Fruit fly (Drosophila melanogaster) whole organism, embryonic: Measurements from ENCODE around the gene CG3662.
A peak's percentile ranks its signal among the peaks of the same experiment; 100 is the strongest.

ENCODE experiments used
- CG10209 ChIP-seq: fragments of 200-800 bp; sonication (Bioruptor generic); optimal IDR thresholded peaks from 3 replicates; lab custom pipeline; 2017; ENCODE audit warnings: missing biosample characterization, mild to moderate bottlenecking, missing genetic modification characterization, missing genetic modification reagents
- CG1024 ChIP-seq: fragments of 200-800 bp; sonication (Bioruptor generic); IDR thresholded peaks from 2 replicates; pipeline ENCODE4 v1.3.6; 2022; ENCODE audit warnings: missing biosample characterization, missing genetic modification characterization
- CG11085 ChIP-seq: fragments of 200-800 bp; sonication (Bioruptor generic); IDR thresholded peaks from 2 replicates; pipeline ENCODE4 v1.3.6; 2022; ENCODE audit warnings: missing biosample characterization, missing genetic modification characterization
- CG11398 ChIP-seq: fragments of 200-800 bp; sonication (Bioruptor generic); optimal IDR thresholded peaks from 2 replicates; lab custom pipeline; 2016; ENCODE audit warnings: missing biosample characterization, missing genetic modification characterization
- CG11504 ChIP-seq: fragments of 200-800 bp; sonication (Bioruptor generic); optimal IDR thresholded peaks from 3 replicates; lab custom pipeline; 2019; ENCODE audit warnings: missing biosample characterization, mild to moderate bottlenecking, missing genetic modification characterization, moderate library complexity
- CG11560 ChIP-seq: fragments of 200-800 bp; sonication (Bioruptor generic); IDR thresholded peaks from 3 replicates; pipeline ENCODE4 v1.3.6; 2022; ENCODE audit warnings: missing biosample characterization, missing genetic modification characterization
- CG12391 ChIP-seq: fragments of 200-800 bp; sonication (Bioruptor generic); optimal IDR thresholded peaks from 3 replicates; lab custom pipeline; 2018; ENCODE audit warnings: missing biosample characterization, mild to moderate bottlenecking, missing genetic modification characterization, moderate library complexity
- CG16815 ChIP-seq: fragments of 200-800 bp; sonication (Bioruptor generic); optimal IDR thresholded peaks from 3 replicates; lab custom pipeline; 2017; ENCODE audit warnings: missing biosample characterization, mild to moderate bottlenecking, missing genetic modification characterization
- CG17802 ChIP-seq: fragments of 200-800 bp; sonication (Bioruptor generic); optimal IDR thresholded peaks from 2 replicates; lab custom pipeline; 2018; ENCODE audit warnings: missing biosample characterization, mild to moderate bottlenecking, missing genetic modification characterization, moderate library complexity
- CG2202 ChIP-seq: fragments of 200-800 bp; sonication (Bioruptor generic); optimal IDR thresholded peaks from 2 replicates; lab custom pipeline; 2018; ENCODE audit warnings: missing biosample characterization, mild to moderate bottlenecking, missing genetic modification characterization
- CG30020 ChIP-seq: fragments of 200-800 bp; optimal IDR thresholded peaks from 2 replicates; lab custom pipeline; 2019; ENCODE audit warnings: missing biosample characterization, mild to moderate bottlenecking, missing genetic modification characterization, moderate library complexity
- CG31441 ChIP-seq: fragments of 200-800 bp; sonication (Bioruptor generic); IDR thresholded peaks from 2 replicates; pipeline ENCODE4 v1.3.6; 2022; ENCODE audit warnings: missing biosample characterization, missing genetic modification characterization
- CG6791 ChIP-seq: fragments of 200-800 bp; sonication (Bioruptor generic); IDR thresholded peaks from 3 replicates; pipeline ENCODE4 v1.3.6; 2022; ENCODE audit warnings: missing biosample characterization, missing genetic modification characterization; ENCODE audit not compliant: partially characterized antibody
- CG9215 ChIP-seq: fragments of 200-800 bp; sonication (Bioruptor generic); IDR thresholded peaks from 2 replicates; pipeline ENCODE4 v1.3.6; 2022; ENCODE audit warnings: missing biosample characterization, missing genetic modification characterization
- CG9437 ChIP-seq: fragments of 200-800 bp; sonication (Bioruptor generic); optimal IDR thresholded peaks from 2 replicates; lab custom pipeline; 2018; ENCODE audit warnings: missing biosample characterization, mild to moderate bottlenecking, missing genetic modification characterization
- Dp ChIP-seq: fragments of 200-800 bp; sonication (Bioruptor generic); optimal IDR thresholded peaks from 2 replicates; lab custom pipeline; 2018; ENCODE audit warnings: missing biosample characterization, mild to moderate bottlenecking, missing genetic modification characterization, moderate library complexity
- Ets65A ChIP-seq: fragments of 200-800 bp; sonication (Bioruptor generic); peaks from one replicate; lab custom pipeline; 2016; ENCODE audit warnings: missing biosample characterization, missing genetic modification characterization
- Hey ChIP-seq: fragments of 200-800 bp; sonication (Bioruptor generic); optimal IDR thresholded peaks from 3 replicates; lab custom pipeline; 2018; ENCODE audit warnings: missing biosample characterization, mild to moderate bottlenecking, missing genetic modification characterization
- Kr ChIP-seq: fragments of 200-800 bp; sonication (Bioruptor generic); optimal IDR thresholded peaks from 2 replicates; lab custom pipeline; 2017; ENCODE audit warnings: missing biosample characterization, mild to moderate bottlenecking, missing genetic modification characterization
- Lhr ChIP-seq: fragments of 200-800 bp; sonication (Bioruptor generic); optimal IDR thresholded peaks from 3 replicates; lab custom pipeline; 2017; ENCODE audit warnings: mild to moderate bottlenecking, missing biosample characterization, missing genetic modification reagents, missing genetic modification characterization
- Lpt ChIP-seq: fragments of >200 bp; optimal IDR thresholded peaks from 2 replicates; lab custom pipeline; 2018; ENCODE audit warnings: missing biosample characterization, missing genetic modification characterization
- Mes4 ChIP-seq: fragments of 200-800 bp; sonication (Bioruptor generic); optimal IDR thresholded peaks from 2 replicates; lab custom pipeline; 2016; ENCODE audit warnings: missing biosample characterization, missing genetic modification characterization
- Neu2 ChIP-seq: fragments of 200-800 bp; sonication (Bioruptor generic); optimal IDR thresholded peaks from 3 replicates; lab custom pipeline; 2016; ENCODE audit warnings: missing biosample characterization, missing genetic modification characterization, borderline replicate concordance
- NfI ChIP-seq: fragments of 200-800 bp; sonication (Bioruptor generic); optimal IDR thresholded peaks from 3 replicates; lab custom pipeline; 2018; ENCODE audit warnings: missing biosample characterization, mild to moderate bottlenecking, missing genetic modification characterization, moderate library complexity
- Oli ChIP-seq: fragments of 200-800 bp; sonication (Bioruptor generic); optimal IDR thresholded peaks from 2 replicates; lab custom pipeline; 2018; ENCODE audit warnings: missing biosample characterization, mild to moderate bottlenecking, missing genetic modification characterization, moderate library complexity
- Ravus ChIP-seq: fragments of 200-800 bp; sonication (Bioruptor generic); IDR thresholded peaks from 2 replicates; pipeline ENCODE4 v1.3.6; 2022; ENCODE audit warnings: missing biosample characterization, missing genetic modification characterization
- Six4 ChIP-seq: fragments of 200-800 bp; sonication (Bioruptor generic); optimal IDR thresholded peaks from 2 replicates; lab custom pipeline; 2016; ENCODE audit warnings: missing biosample characterization, missing genetic modification characterization
- Spps ChIP-seq: fragments of 200-800 bp; sonication (Bioruptor generic); optimal IDR thresholded peaks from 2 replicates; lab custom pipeline; 2018; ENCODE audit warnings: missing biosample characterization, mild to moderate bottlenecking, missing genetic modification characterization
- Tbp ChIP-seq: fragments of >200 bp; optimal IDR thresholded peaks from 2 replicates; lab custom pipeline; 2018; ENCODE audit warnings: missing biosample characterization, missing genetic modification characterization
- bcd ChIP-seq: fragments of 200-800 bp; sonication (Bioruptor generic); optimal IDR thresholded peaks from 2 replicates; lab custom pipeline; 2017; ENCODE audit warnings: missing biosample characterization, mild to moderate bottlenecking, missing genetic modification characterization
- bowl ChIP-seq: fragments of 200-800 bp; sonication (Bioruptor generic); IDR thresholded peaks from 2 replicates; pipeline ENCODE4 v1.3.6; 2022; ENCODE audit warnings: missing biosample characterization, missing genetic modification characterization
- btn ChIP-seq: fragments of 200-800 bp; sonication (Bioruptor generic); optimal IDR thresholded peaks from 2 replicates; lab custom pipeline; 2016; ENCODE audit warnings: missing biosample characterization, missing genetic modification characterization
- cato ChIP-seq: fragments of 200-800 bp; sonication (Bioruptor generic); optimal IDR thresholded peaks from 2 replicates; lab custom pipeline; 2016; ENCODE audit warnings: missing biosample characterization, missing genetic modification characterization, borderline replicate concordance
- chinmo ChIP-seq: fragments of 200-800 bp; sonication (Bioruptor generic); IDR thresholded peaks from 4 replicates; pipeline ENCODE4 v1.3.6; 2022; ENCODE audit warnings: missing biosample characterization, missing genetic modification characterization; ENCODE audit not compliant: partially characterized antibody
- ftz-f1 ChIP-seq: fragments of 200-800 bp; sonication (Bioruptor generic); optimal IDR thresholded peaks from 2 replicates; lab custom pipeline; 2016; ENCODE audit warnings: missing biosample characterization, missing genetic modification characterization
- gcm ChIP-seq: fragments of 200-800 bp; sonication (Bioruptor generic); optimal IDR thresholded peaks from 2 replicates; lab custom pipeline; 2019; ENCODE audit warnings: missing biosample characterization, mild to moderate bottlenecking, missing genetic modification characterization, moderate library complexity
- hb ChIP-seq: fragments of 200-800 bp; sonication (Bioruptor generic); IDR thresholded peaks from 3 replicates; pipeline ENCODE4 v1.3.6; 2022; ENCODE audit warnings: missing biosample characterization, missing genetic modification characterization; ENCODE audit not compliant: partially characterized antibody
- jigr1 ChIP-seq: fragments of 200-800 bp; sonication (Bioruptor generic); IDR thresholded peaks from 3 replicates; pipeline ENCODE4 v1.3.6; 2022; ENCODE audit warnings: missing biosample characterization, missing genetic modification characterization
- mam ChIP-seq: fragments of 200-800 bp; sonication (Bioruptor generic); optimal IDR thresholded peaks from 3 replicates; lab custom pipeline; 2016; ENCODE audit warnings: missing biosample characterization, missing genetic modification characterization
- org-1 ChIP-seq: fragments of 200-800 bp; sonication (Bioruptor generic); optimal IDR thresholded peaks from 2 replicates; lab custom pipeline; 2017; ENCODE audit warnings: missing biosample characterization, missing genetic modification characterization
- otp ChIP-seq: fragments of 200-800 bp; sonication (Bioruptor generic); IDR thresholded peaks from 3 replicates; pipeline ENCODE4, ENCODE4 v1.3.6; 2022; ENCODE audit warnings: missing biosample characterization, missing genetic modification characterization
- pfk ChIP-seq: fragments of 200-800 bp; sonication (Bioruptor generic); optimal IDR thresholded peaks from 2 replicates; lab custom pipeline; 2018; ENCODE audit warnings: missing biosample characterization, mild to moderate bottlenecking, missing genetic modification characterization, moderate library complexity
- phol ChIP-seq: fragments of 200-800 bp; sonication (Bioruptor generic); optimal IDR thresholded peaks from 3 replicates; lab custom pipeline; 2018; ENCODE audit warnings: missing biosample characterization, mild to moderate bottlenecking, missing genetic modification characterization, moderate library complexity
- pzg ChIP-seq: fragments of 200-800 bp; sonication (Bioruptor generic); optimal IDR thresholded peaks from 3 replicates; lab custom pipeline; 2018; ENCODE audit warnings: missing biosample characterization, mild to moderate bottlenecking, missing genetic modification characterization, moderate library complexity
- schlank ChIP-seq: fragments of 200-800 bp; sonication (Bioruptor generic); optimal IDR thresholded peaks from 2 replicates; lab custom pipeline; 2018; ENCODE audit warnings: missing biosample characterization, mild to moderate bottlenecking, missing genetic modification characterization
- sd ChIP-seq: fragments of 200-800 bp; sonication (Bioruptor generic); optimal IDR thresholded peaks from 3 replicates; lab custom pipeline; 2018; ENCODE audit warnings: missing biosample characterization, mild to moderate bottlenecking, missing genetic modification characterization, moderate library complexity
- slp2 ChIP-seq: fragments of 200-800 bp; sonication (Bioruptor generic); optimal IDR thresholded peaks from 2 replicates; lab custom pipeline; 2016; ENCODE audit warnings: missing biosample characterization, missing genetic modification characterization
- stc ChIP-seq: fragments of 200-800 bp; sonication (Bioruptor generic); IDR thresholded peaks from 2 replicates; pipeline ENCODE4 v1.3.6; 2022; ENCODE audit warnings: missing biosample characterization, missing genetic modification characterization
- vnd ChIP-seq: fragments of 200-800 bp; sonication (Bioruptor generic); IDR thresholded peaks from 3 replicates; pipeline ENCODE4 v1.3.6; 2022; ENCODE audit warnings: missing biosample characterization, missing genetic modification characterization; ENCODE audit not compliant: partially characterized antibody
- wor ChIP-seq: fragments of 200-800 bp; sonication (Bioruptor generic); IDR thresholded peaks from 2 replicates; pipeline ENCODE4 v1.3.6; 2022; ENCODE audit warnings: missing biosample characterization, missing genetic modification characterization

The CG3662 gene

dm6 chr2L:852647-853111 lies 31.6 kb downstream of the CG3662 start, which contains the start of the genes CG4291 and kraken (continued):
- TF ChIP-seq hb (GFP tag; lab: Robert Waterston, UW) (no peak), Mes4 (GFP tag; lab: Kevin White, UChicago) (no peak), jigr1 (GFP tag; lab: Robert Waterston, UW) (no peak), pfk (GFP tag; lab: Kevin White, UChicago) (peak; percentile 25), Kr (GFP tag; lab: Kevin White, UChicago) (no peak), vnd (GFP tag; lab: Robert Waterston, UW) (no peak), chinmo (GFP tag; lab: Robert Waterston, UW) (no peak), CG10209 (GFP tag; lab: Kevin White, UChicago) (peak; percentile 30), NfI (GFP tag; lab: Kevin White, UChicago) (peak; percentile 70), otp (no peak), CG6791 (GFP tag; lab: Robert Waterston, UW) (peak; percentile 56; the same call in 1 of the 3 replicates), Ravus (GFP tag; lab: Robert Waterston, UW) (no peak), gcm (GFP tag; lab: Kevin White, UChicago) (no peak), slp2 (GFP tag; lab: Kevin White, UChicago) (no peak), pzg (peak; percentile 90), CG9215 (GFP tag; lab: Robert Waterston, UW) (peak; percentile 37; the same call in 1 of the 2 replicates), CG1024 (GFP tag; lab: Robert Waterston, UW) (0 out of 2 replicates have a peak, but pooled peaks have one; percentile 2), CG11504 (tag; lab: Kevin White, UChicago) (peak; percentile 50), CG11085 (peak; percentile 31; the same call in 1 of the 2 replicates), Neu2 (GFP tag; lab: Kevin White, UChicago) (no peak), bowl (GFP tag; lab: Robert Waterston, UW) (no peak), Hey (tag; lab: Kevin White, UChicago) (no peak), CG11398 (GFP tag; lab: Kevin White, UChicago) (no peak), CG31441 (GFP tag; lab: Robert Waterston, UW) (peak; percentile 49; the same call in 1 of the 2 replicates), CG12391 (tag; lab: Kevin White, UChicago) (peak; percentile 46), org-1 (GFP tag; lab: Kevin White, UChicago) (peak; percentile 20), Spps (tag; lab: Kevin White, UChicago) (no peak), CG9437 (peak; percentile 11), Six4 (GFP tag; lab: Kevin White, UChicago) (no peak), ftz-f1 (GFP tag; lab: Kevin White, UChicago) (peak; percentile 57), Lhr (GFP tag; lab: Kevin White, UChicago) (peak; percentile 23), Oli (tag; lab: Kevin White, UChicago) (no peak), phol (tag; lab: Kevin White, UChicago) (peak; percentile 52), CG2202 (tag; lab: Kevin White, UChicago) (no peak), schlank (tag; lab: Kevin White, UChicago) (peak; percentile 26), Lpt (GFP tag; lab: Kevin White, UChicago) (no peak), CG16815 (GFP tag; lab: Kevin White, UChicago) (no peak), Dp (GFP tag; lab: Kevin White, UChicago) (peak; percentile 33), wor (GFP tag; lab: Robert Waterston, UW) (no peak), CG17802 (tag; lab: Kevin White, UChicago) (no peak), Tbp (GFP tag; lab: Kevin White, UChicago) (no peak), stc (GFP tag; lab: Robert Waterston, UW) (no peak), cato (GFP tag; lab: Kevin White, UChicago) (no peak), btn (no peak), bcd (GFP tag; lab: Kevin White, UChicago) (no peak), mam (GFP tag; lab: Kevin White, UChicago) (peak; percentile 59), CG11560 (tag; lab: Robert Waterston, UW) (no peak; the same call in 2 of the 3 replicates), sd (tag; lab: Kevin White, UChicago) (peak; percentile 98), CG30020 (tag; lab: Kevin White, UChicago) (peak; percentile 27), Ets65A (GFP tag; lab: Kevin White, UChicago) (peak; percentile 92)
